Worm (Caenorhabditis elegans) whole organism, L2 larva: ENCODE data around the gene nob-1.

Experiments used
- ZK546.5 ChIP-seq: sonication (generic microtip); optimal IDR thresholded peaks from 2 replicates; lab custom pipeline; 2017; ENCODE audit warnings: missing biosample characterization, missing genetic modification characterization
- ceh-82 ChIP-seq: fragments of 150-350 bp; optimal IDR thresholded peaks from 2 replicates; lab custom pipeline; 2014; ENCODE audit warnings: missing biosample characterization, missing genetic modification characterization
- crh-2 ChIP-seq: sonication (generic microtip); optimal IDR thresholded peaks from 2 replicates; lab custom pipeline; 2017; ENCODE audit warnings: missing biosample characterization, missing genetic modification characterization
- lin-11 ChIP-seq: fragments of 150-350 bp; sonication (generic microtip); optimal IDR thresholded peaks from 2 replicates; lab custom pipeline; 2014; ENCODE audit warnings: missing biosample characterization, missing genetic modification characterization, inconsistent platforms, mixed read lengths
- lin-39 ChIP-seq: fragments of 150-350 bp; optimal IDR thresholded peaks from 2 replicates; lab custom pipeline; 2014; ENCODE audit warnings: missing biosample characterization, missing genetic modification reagents, missing genetic modification characterization
- lsy-2 ChIP-seq, 2 experiments: fragments of 150-350 bp in 1 of 2; sonication (generic microtip) in 1 of 2; optimal IDR thresholded peaks; 2 replicates each; lab custom pipeline; 2014 to 2017; ENCODE audit warnings: missing biosample characterization in 2 of 2, missing genetic modification characterization in 2 of 2
- nhr-12 ChIP-seq: fragments of 150-350 bp; optimal IDR thresholded peaks from 2 replicates; lab custom pipeline; 2014; ENCODE audit warnings: missing biosample characterization, missing genetic modification characterization
- unc-39 ChIP-seq: fragments of 150-350 bp; optimal IDR thresholded peaks from 2 replicates; lab custom pipeline; 2014; ENCODE audit warnings: missing biosample characterization, missing genetic modification characterization
- ztf-11 ChIP-seq: sonication (generic microtip); optimal IDR thresholded peaks from 2 replicates; lab custom pipeline; 2017; ENCODE audit warnings: missing biosample characterization, missing genetic modification characterization

DNA sequence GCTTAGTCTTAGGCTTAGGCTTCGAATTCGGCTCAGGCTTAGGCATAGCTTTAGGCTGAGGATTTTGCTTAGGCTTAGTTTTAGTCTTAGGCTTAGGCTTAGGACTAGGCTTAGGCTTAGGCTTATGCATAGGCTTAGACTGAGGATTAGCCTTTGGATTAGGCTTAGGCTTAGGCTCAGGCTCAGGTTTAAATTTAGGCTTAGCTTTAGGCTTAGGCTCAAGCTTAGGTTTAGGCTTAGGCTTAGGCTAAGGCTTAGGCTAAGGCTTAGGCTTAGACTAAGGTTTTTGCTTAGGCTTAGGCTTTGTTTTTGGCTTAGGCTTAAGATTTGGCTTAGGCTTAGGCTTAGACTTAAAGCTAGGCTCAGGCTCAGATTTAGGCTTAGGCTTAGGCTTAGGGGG lies 47.6 kb upstream of the nob-1 start:
- no peak for TF ChIP-seq ztf-11 (tag; lab: Kevin White, UChicago)
- no peak for TF ChIP-seq lin-39 (tag; lab: Kevin White, UChicago)
- no peak for TF ChIP-seq lsy-2 (tag; optimal IDR thresholded peaks at IDR 0.05; lab: Kevin White, UChicago)
- no peak for TF ChIP-seq lin-11 (tag; lab: Kevin White, UChicago)
- no peak for TF ChIP-seq unc-39 (tag; lab: Kevin White, UChicago)
- no peak for TF ChIP-seq nhr-12 (tag; lab: Kevin White, UChicago)
- TF ChIP-seq crh-2 (tag; lab: Kevin White, UChicago): no peak
- no peak for TF ChIP-seq ZK546.5
- no peak for TF ChIP-seq ceh-82 (tag; lab: Kevin White, UChicago)
